Worm (Caenorhabditis elegans) whole organism, young adult: ENCODE results near the gene F58A4.2.

ENCODE experiments used
- B0261.1 ChIP-seq: sonication (generic microtip); optimal IDR thresholded peaks from 2 replicates; lab custom pipeline; 2016; ENCODE audit warnings: mild to moderate bottlenecking, missing genetic modification characterization, moderate library complexity, missing compliant biosample characterization
- C06A6.2 ChIP-seq: fragments of 200-800 bp; sonication (Bioruptor generic); conservative IDR thresholded peaks from 2 replicates; pipeline ENCODE4 v1.3.6; 2022; ENCODE audit warnings: missing genetic modification characterization, missing compliant biosample characterization
- D2030.7 ChIP-seq: fragments of 200-800 bp; sonication (Bioruptor generic); IDR thresholded peaks from 2 replicates; pipeline ENCODE4 v1.3.6; 2022; ENCODE audit warnings: missing genetic modification reagents, missing genetic modification characterization, missing compliant biosample characterization
- F33H1.4 ChIP-seq: fragments of 200-800 bp; sonication (Bioruptor generic); IDR thresholded peaks from 2 replicates; pipeline ENCODE4 v1.3.6; 2022; ENCODE audit warnings: missing genetic modification reagents, missing genetic modification characterization, missing compliant biosample characterization
- F37B4.10 ChIP-seq: fragments of 200-800 bp; sonication (Bioruptor generic); IDR thresholded peaks from 2 replicates; pipeline ENCODE4 v1.3.6; 2022; ENCODE audit warnings: missing genetic modification characterization, missing compliant biosample characterization
- T07F8.4 ChIP-seq: sonication (generic microtip); optimal IDR thresholded peaks from 2 replicates; lab custom pipeline; 2016; ENCODE audit warnings: mild to moderate bottlenecking, missing genetic modification characterization, moderate library complexity, missing compliant biosample characterization
- Y53G8AR.9 ChIP-seq: fragments of 200-800 bp; sonication (Bioruptor generic); conservative IDR thresholded peaks from 2 replicates; pipeline ENCODE4 v1.3.6; 2022; ENCODE audit warnings: missing genetic modification reagents, missing genetic modification characterization, missing compliant biosample characterization
- ama-1 ChIP-seq, 3 experiments: fragments of 150-350 bp in 1 of 3; sonication (generic microtip) in 2 of 3; optimal IDR thresholded peaks; 2 replicates each; lab custom pipeline; 2014 to 2018; ENCODE audit warnings: missing biosample characterization in 2 of 3, missing genetic modification characterization in 2 of 3, missing genetic modification reagents in 2 of 3
- atf-7 ChIP-seq: sonication (generic microtip); optimal IDR thresholded peaks from 2 replicates; lab custom pipeline; 2017; ENCODE audit warnings: mild to moderate bottlenecking, missing genetic modification characterization, missing compliant biosample characterization
- attf-3 ChIP-seq: fragments of 200-800 bp; sonication (Bioruptor generic); conservative IDR thresholded peaks from 2 replicates; pipeline ENCODE4 v1.3.6; 2022; ENCODE audit warnings: missing genetic modification reagents, missing genetic modification characterization, missing compliant biosample characterization
- attf-5 ChIP-seq: fragments of 200-800 bp; sonication (Bioruptor generic); optimal IDR thresholded peaks from 2 replicates; lab custom pipeline; 2018; ENCODE audit warnings: mild to moderate bottlenecking, missing genetic modification characterization, missing compliant biosample characterization
- cebp-2 ChIP-seq: fragments of 200-800 bp; sonication (Bioruptor generic); IDR thresholded peaks from 2 replicates; pipeline ENCODE4 v1.3.6; 2022; ENCODE audit warnings: missing genetic modification characterization, missing compliant biosample characterization
- ceh-40 ChIP-seq: fragments of 200-800 bp; sonication (Bioruptor generic); IDR thresholded peaks from 2 replicates; pipeline ENCODE4 v1.3.6; 2022; ENCODE audit warnings: missing genetic modification characterization, missing compliant biosample characterization
- chd-7 ChIP-seq: sonication (generic microtip); optimal IDR thresholded peaks from 2 replicates; lab custom pipeline; 2016; ENCODE audit warnings: mild to moderate bottlenecking, missing genetic modification characterization, moderate library complexity, missing compliant biosample characterization
- dpl-1 ChIP-seq: fragments of 150-350 bp; optimal IDR thresholded peaks from 2 replicates; lab custom pipeline; 2014; ENCODE audit warnings: missing biosample characterization, missing genetic modification reagents, missing genetic modification characterization
- efl-1 ChIP-seq: fragments of 150-350 bp; optimal IDR thresholded peaks from 2 replicates; lab custom pipeline; 2014; ENCODE audit warnings: missing biosample characterization, missing genetic modification reagents, missing genetic modification characterization
- egl-18 ChIP-seq: fragments of 200-800 bp; sonication (Bioruptor generic); IDR thresholded peaks from 2 replicates; pipeline ENCODE4 v1.3.6; 2022; ENCODE audit warnings: missing genetic modification reagents, missing genetic modification characterization, missing compliant biosample characterization
- ekl-4 ChIP-seq: fragments of 200-800 bp; sonication (Bioruptor generic); IDR thresholded peaks from 2 replicates; pipeline ENCODE4 v1.3.6; 2022; ENCODE audit warnings: missing genetic modification reagents, missing genetic modification characterization, missing compliant biosample characterization
- gei-17 ChIP-seq: fragments of 200-800 bp; sonication (Bioruptor generic); optimal IDR thresholded peaks from 2 replicates; lab custom pipeline; 2018; ENCODE audit warnings: mild to moderate bottlenecking, missing genetic modification characterization, missing compliant biosample characterization
- him-1 ChIP-seq: sonication (generic microtip); optimal IDR thresholded peaks from 2 replicates; lab custom pipeline; 2016; ENCODE audit warnings: missing genotype, missing genetic modification reagents, missing genetic modification characterization, missing compliant biosample characterization
- hlh-12 ChIP-seq: sonication (generic microtip); optimal IDR thresholded peaks from 2 replicates; lab custom pipeline; 2016; ENCODE audit warnings: missing genetic modification characterization, missing compliant biosample characterization
- hlh-26 ChIP-seq: fragments of 200-800 bp; sonication (Bioruptor generic); conservative IDR thresholded peaks from 2 replicates; pipeline ENCODE4 v1.3.6; 2022; ENCODE audit warnings: missing genetic modification reagents, missing genetic modification characterization, missing compliant biosample characterization
- hmg-1.2 ChIP-seq: fragments of 200-800 bp; sonication (Bioruptor generic); IDR thresholded peaks from 2 replicates; pipeline ENCODE4 v1.3.6; 2022; ENCODE audit warnings: missing genetic modification reagents, missing genetic modification characterization, missing compliant biosample characterization
- hsf-1 ChIP-seq: fragments of 200-800 bp; sonication (Bioruptor generic); IDR thresholded peaks from 2 replicates; pipeline ENCODE4 v1.3.6; 2022; ENCODE audit warnings: missing genetic modification reagents, missing genetic modification characterization, missing compliant biosample characterization
- lag-1 ChIP-seq: fragments of 200-800 bp; sonication (Bioruptor generic); IDR thresholded peaks from 2 replicates; pipeline ENCODE4 v1.3.6; 2022; ENCODE audit warnings: missing genetic modification reagents, missing genetic modification characterization, missing compliant biosample characterization
- let-526 ChIP-seq: fragments of 200-800 bp; sonication (Bioruptor generic); IDR thresholded peaks from 2 replicates; pipeline ENCODE4 v1.3.6; 2022; ENCODE audit warnings: missing genetic modification reagents, missing genetic modification characterization, missing compliant biosample characterization
- lin-54 ChIP-seq: fragments of 200-800 bp; sonication (Bioruptor generic); optimal IDR thresholded peaks from 2 replicates; lab custom pipeline; 2018; ENCODE audit warnings: mild to moderate bottlenecking, missing genetic modification characterization, missing compliant biosample characterization
- lir-1 ChIP-seq: fragments of 200-800 bp; sonication (Bioruptor generic); conservative IDR thresholded peaks from 2 replicates; pipeline ENCODE4 v1.3.6; 2022; ENCODE audit warnings: missing genetic modification reagents, missing genetic modification characterization, missing compliant biosample characterization
- lsl-1 ChIP-seq: fragments of 200-800 bp; sonication (Bioruptor generic); optimal IDR thresholded peaks from 2 replicates; lab custom pipeline; 2018; ENCODE audit warnings: mild to moderate bottlenecking, missing genetic modification characterization, moderate library complexity, missing compliant biosample characterization
- madf-3 ChIP-seq: fragments of 200-800 bp; sonication (Bioruptor generic); IDR thresholded peaks from 2 replicates; pipeline ENCODE4 v1.3.6; 2022; ENCODE audit warnings: missing genetic modification reagents, missing genetic modification characterization, missing compliant biosample characterization
- madf-6 ChIP-seq: fragments of 200-800 bp; sonication (Bioruptor generic); IDR thresholded peaks from 2 replicates; pipeline ENCODE4 v1.3.6; 2022; ENCODE audit warnings: missing genetic modification reagents, missing genetic modification characterization, missing compliant biosample characterization
- madf-8 ChIP-seq: fragments of 200-800 bp; sonication (Bioruptor generic); conservative IDR thresholded peaks from 2 replicates; pipeline ENCODE4 v1.3.6; 2022; ENCODE audit warnings: missing genetic modification reagents, missing genetic modification characterization, missing compliant biosample characterization
- mcd-1 ChIP-seq: fragments of 200-800 bp; sonication (Bioruptor generic); IDR thresholded peaks from 2 replicates; pipeline ENCODE4 v1.3.6; 2022; ENCODE audit warnings: missing genetic modification reagents, missing genetic modification characterization, missing compliant biosample characterization
- mxl-1 ChIP-seq: sonication (generic microtip); optimal IDR thresholded peaks from 2 replicates; lab custom pipeline; 2016; ENCODE audit warnings: missing genetic modification characterization, missing compliant biosample characterization
- nhr-120 ChIP-seq: fragments of 200-800 bp; sonication (Bioruptor generic); IDR thresholded peaks from 2 replicates; pipeline ENCODE4 v1.3.6; 2022; ENCODE audit warnings: missing genetic modification characterization, missing compliant biosample characterization
- nhr-27 ChIP-seq: fragments of 200-800 bp; sonication (Bioruptor generic); optimal IDR thresholded peaks from 2 replicates; lab custom pipeline; 2018; ENCODE audit warnings: mild to moderate bottlenecking, missing genetic modification characterization, moderate library complexity, missing compliant biosample characterization
- nhr-80 ChIP-seq: sonication (generic microtip); optimal IDR thresholded peaks from 2 replicates; lab custom pipeline; 2016; ENCODE audit warnings: missing genetic modification characterization, missing compliant biosample characterization
- rpc-1 ChIP-seq, 2 experiments: fragments of 150-350 bp in 1 of 2; sonication (generic microtip) in 1 of 2; optimal IDR thresholded peaks; 2 replicates each; lab custom pipeline; 2014 to 2018; ENCODE audit warnings: missing biosample characterization in 1 of 2, missing genetic modification characterization in 1 of 2, missing genetic modification reagents in 1 of 2, missing genotype in 1 of 2
- sdz-38 ChIP-seq: sonication (generic microtip); optimal IDR thresholded peaks from 2 replicates; lab custom pipeline; 2016; ENCODE audit warnings: missing genotype, missing genetic modification characterization, missing compliant biosample characterization
- sptf-2 ChIP-seq: fragments of 200-800 bp; sonication (Bioruptor generic); optimal IDR thresholded peaks from 2 replicates; lab custom pipeline; 2018; ENCODE audit warnings: mild to moderate bottlenecking, missing genetic modification characterization, missing compliant biosample characterization
- tlf-1 ChIP-seq: fragments of 200-800 bp; sonication (Bioruptor generic); optimal IDR thresholded peaks from 2 replicates; lab custom pipeline; 2018; ENCODE audit warnings: mild to moderate bottlenecking, missing genetic modification characterization, missing compliant biosample characterization
- unc-62 ChIP-seq: fragments of 150-350 bp; optimal IDR thresholded peaks from 2 replicates; lab custom pipeline; 2014; ENCODE audit warnings: missing biosample characterization, missing genetic modification reagents, missing genetic modification characterization
- ztf-18 ChIP-seq: sonication (generic microtip); optimal IDR thresholded peaks from 2 replicates; lab custom pipeline; 2016; ENCODE audit warnings: missing genotype, mild to moderate bottlenecking, missing genetic modification characterization, missing compliant biosample characterization
- ztf-26 ChIP-seq: sonication (generic microtip); optimal IDR thresholded peaks from 2 replicates; lab custom pipeline; 2017; ENCODE audit warnings: missing genetic modification characterization, missing compliant biosample characterization
- ztf-6 ChIP-seq: fragments of 200-800 bp; sonication (Bioruptor generic); IDR thresholded peaks from 2 replicates; pipeline ENCODE4 v1.3.6; 2022; ENCODE audit warnings: missing genetic modification reagents, missing genetic modification characterization, missing compliant biosample characterization

F58A4.2 gene

ce11 chrIII:9615114-9615513 lies 14.6 kb upstream of the F58A4.2 start (continued):
- TF ChIP-seq hsf-1 (GFP tag; lab: Robert Waterston, UW) (peak; percentile 84), gei-17 (GFP tag; lab: Kevin White, UChicago) (no peak), mxl-1 (tag; lab: Kevin White, UChicago) (no peak), efl-1 (GFP tag; lab: Kevin White, UChicago) (peak; percentile 43), ekl-4 (peak; percentile 68), madf-3 (GFP tag; lab: Robert Waterston, UW) (peak; percentile 50; the same call in 1 of the 2 replicates), attf-3 (GFP tag; lab: Robert Waterston, UW) (no peak), ama-1 (optimal IDR thresholded peaks at IDR 0.05; lab: Kevin White, UChicago) (no peak), ama-1 (GFP tag; optimal IDR thresholded peaks at IDR 0.05; lab: Kevin White, UChicago) (peak in 1 of 2 experiments; percentile 21), lag-1 (no peak), ztf-18 (tag; lab: Kevin White, UChicago) (peak; percentile 53), F33H1.4 (GFP tag; lab: Robert Waterston, UW) (peak; percentile 15; the same call in 1 of the 2 replicates), lsl-1 (GFP tag; lab: Kevin White, UChicago) (peak; percentile 62)

ce11 chrIII:9614211-9614610 lies 13.7 kb upstream of the F58A4.2 start, which contains the start of the genes pri-1 and F58A4.6:
Gene pri-1, minus strand, starts transcription at chrIII:9614281.
Gene F58A4.6, plus strand, starts transcription at chrIII:9614482.
- TF ChIP-seq D2030.7 (GFP tag; lab: Robert Waterston, UW): peak; percentile 25; the same call in 1 of the 2 replicates
- TF ChIP-seq madf-8 (GFP tag; lab: Robert Waterston, UW): peak; percentile 19; the same call in 1 of the 2 replicates
- no peak for TF ChIP-seq let-526 (GFP tag; lab: Robert Waterston, UW)
- TF ChIP-seq efl-1 (GFP tag; lab: Kevin White, UChicago): peak; percentile 73
- peak; percentile 32 for TF ChIP-seq dpl-1 (GFP tag; lab: Kevin White, UChicago)
- TF ChIP-seq unc-62 (GFP tag; lab: Kevin White, UChicago): no peak
- no peak for TF ChIP-seq lir-1 (GFP tag; lab: Robert Waterston, UW)
- TF ChIP-seq F33H1.4 (GFP tag; lab: Robert Waterston, UW): peak; percentile 30; the same call in 1 of the 2 replicates
- no peak for TF ChIP-seq cebp-2
- peak; percentile 83 for TF ChIP-seq mcd-1
- peak; percentile 29 for TF ChIP-seq lsl-1 (GFP tag; lab: Kevin White, UChicago)
- TF ChIP-seq madf-6: peak; percentile 56; the same call in 1 of the 2 replicates
- peak; percentile 6 for TF ChIP-seq ztf-18 (tag; lab: Kevin White, UChicago)
- TF ChIP-seq lin-54: peak; percentile 56

DNA sequence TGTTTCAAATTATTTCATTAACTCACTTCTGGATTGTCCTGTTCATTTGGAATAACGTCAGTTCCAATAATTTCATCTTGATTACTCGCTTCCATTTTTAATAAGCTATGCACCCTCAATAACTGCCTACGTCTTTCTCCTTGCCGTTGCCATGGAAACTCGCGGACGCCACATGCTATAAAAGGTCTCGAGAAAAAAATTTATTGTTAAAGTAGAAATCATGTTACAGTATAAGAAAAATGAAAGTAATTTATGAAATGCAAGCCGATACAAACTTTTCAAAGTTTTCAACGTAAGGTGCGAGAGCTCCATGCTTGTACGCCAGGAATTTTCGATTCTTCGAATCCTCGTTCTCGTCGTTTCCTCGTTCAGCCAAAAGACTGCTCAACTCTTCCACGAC lies 11.6 kb upstream of the F58A4.2 start, which contains the start of gene bbs-4:
Gene bbs-4 (minus strand): TSS at position 101 of the 400 bp plus-strand sequence.
- no peak for TF ChIP-seq F33H1.4 (GFP tag; lab: Robert Waterston, UW)
- no peak for TF ChIP-seq nhr-120 (GFP tag; lab: Robert Waterston, UW)
- TF ChIP-seq T07F8.4 (tag; lab: Kevin White, UChicago): no peak
- TF ChIP-seq hmg-1.2 (GFP tag; lab: Robert Waterston, UW): no peak
- no peak for TF ChIP-seq B0261.1
- no peak for TF ChIP-seq hlh-12 (tag; lab: Kevin White, UChicago)
- TF ChIP-seq atf-7 (tag; lab: Kevin White, UChicago): no peak
- no peak for TF ChIP-seq nhr-80 (tag; lab: Kevin White, UChicago)
- TF ChIP-seq ztf-6 (GFP tag; lab: Robert Waterston, UW): no peak
- TF ChIP-seq sptf-2: no peak
- TF ChIP-seq chd-7: no peak
- no peak for TF ChIP-seq him-1 (tag; lab: Kevin White, UChicago)

ce11 chrIII:9608650-9609049 lies 8.1 kb upstream of the F58A4.2 start, which contains the start of gene clec-161:
Gene clec-161, minus strand, starts transcription at chrIII:9608750.
- TF ChIP-seq sdz-38 (tag; lab: Kevin White, UChicago): no peak
- no peak for TF ChIP-seq attf-5 (GFP tag; lab: Kevin White, UChicago)
- TF ChIP-seq ceh-40: no peak
- no peak for TF ChIP-seq rpc-1 (optimal IDR thresholded peaks at IDR 0.05; lab: Kevin White, UChicago)
- TF ChIP-seq rpc-1 (tag; optimal IDR thresholded peaks at IDR 0.05; lab: Kevin White, UChicago): no peak
- no peak for TF ChIP-seq tlf-1
- no peak for TF ChIP-seq F37B4.10
- TF ChIP-seq mcd-1: no peak
- TF ChIP-seq ztf-26 (tag; lab: Kevin White, UChicago): no peak
- TF ChIP-seq nhr-27 (tag; lab: Kevin White, UChicago): no peak
- TF ChIP-seq hlh-26: no peak
- no peak for TF ChIP-seq sptf-2
- TF ChIP-seq egl-18 (GFP tag; lab: Robert Waterston, UW): no peak
- TF ChIP-seq C06A6.2 (GFP tag; lab: Robert Waterston, UW): no peak
- TF ChIP-seq unc-62 (GFP tag; lab: Kevin White, UChicago): no peak
- no peak for TF ChIP-seq Y53G8AR.9 (GFP tag; lab: Robert Waterston, UW)
